Worm (Caenorhabditis elegans) whole organism, L2 larva: ENCODE measurements around the gene alkb-8.

Experiments used
- ZK546.5 ChIP-seq: sonication (generic microtip); optimal IDR thresholded peaks from 2 replicates; lab custom pipeline; 2017; ENCODE audit warnings: missing biosample characterization, missing genetic modification characterization
- blmp-1 ChIP-seq: sonication (generic microtip); optimal IDR thresholded peaks from 2 replicates; lab custom pipeline; 2017; ENCODE audit warnings: missing genetic modification characterization, mild to moderate bottlenecking, missing compliant biosample characterization, antibody characterized with exemption, moderate library complexity; ENCODE audit not compliant: insufficient read depth
- ceh-16 ChIP-seq: fragments of 150-350 bp; optimal IDR thresholded peaks from 2 replicates; lab custom pipeline; 2014; ENCODE audit warnings: missing biosample characterization, missing genetic modification characterization
- dmd-4 ChIP-seq: sonication (generic microtip); optimal IDR thresholded peaks from 2 replicates; lab custom pipeline; 2017; ENCODE audit warnings: missing biosample characterization, missing genetic modification characterization
- nhr-129 ChIP-seq: fragments of 150-350 bp; optimal IDR thresholded peaks from 2 replicates; lab custom pipeline; 2014; ENCODE audit warnings: missing biosample characterization, missing genetic modification characterization
- nhr-25 ChIP-seq: fragments of 150-350 bp; sonication (generic microtip); optimal IDR thresholded peaks from 3 replicates; lab custom pipeline; 2014; ENCODE audit warnings: missing biosample characterization, missing genetic modification characterization
- nhr-77 ChIP-seq: fragments of 150-350 bp; optimal IDR thresholded peaks from 2 replicates; lab custom pipeline; 2014; ENCODE audit warnings: missing biosample characterization, missing genetic modification characterization
- unc-62 ChIP-seq: fragments of 150-350 bp; optimal IDR thresholded peaks from 2 replicates; lab custom pipeline; 2014; ENCODE audit warnings: missing biosample characterization, missing genetic modification reagents, missing genetic modification characterization

- TF ChIP-seq nhr-129 (tag; lab: Kevin White, UChicago) = no peak
- TF ChIP-seq dmd-4 (tag; lab: Kevin White, UChicago) = no peak
- TF ChIP-seq nhr-77 = no peak
- no peak for TF ChIP-seq blmp-1 (tag; lab: Kevin White, UChicago)
- TF ChIP-seq ceh-16 (tag; lab: Kevin White, UChicago) = no peak
- no peak for TF ChIP-seq ZK546.5 (tag; lab: Kevin White, UChicago)
- no peak for TF ChIP-seq unc-62 (GFP tag; lab: Kevin White, UChicago)
- no peak for TF ChIP-seq nhr-25 (tag; lab: Kevin White, UChicago)
These were observed 29.2 kb downstream of the alkb-8 start for ce11 chrIII:3738331-3738730.
